Worm (Caenorhabditis elegans): ENCODE results near the gene end-3.

DNA sequence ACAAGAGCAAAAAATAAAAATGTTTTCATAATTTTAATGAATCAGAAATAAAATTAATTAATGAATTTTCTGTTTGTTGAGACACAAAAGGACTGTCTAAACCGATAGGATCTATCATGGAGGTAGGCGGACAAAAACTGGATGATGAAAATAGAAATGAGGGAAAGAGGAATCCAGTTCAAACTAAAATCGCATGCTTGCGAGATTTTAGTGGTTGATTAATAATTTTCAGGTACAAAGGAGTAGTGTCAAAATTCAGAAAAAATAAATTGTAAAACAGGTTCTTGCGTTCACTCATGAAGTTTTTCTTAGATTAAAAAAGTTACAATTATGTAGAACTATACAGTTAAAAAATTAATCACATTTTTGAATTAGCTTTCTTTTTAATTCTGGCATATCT lies 12.9 kb downstream of the end-3 start, which contains the start of gene T08G5.3:
- TF ChIP-seq lin-39 (tag; optimal IDR thresholded peaks at IDR 0.05) (no peak), hlh-11 (tag; optimal IDR thresholded peaks at IDR 0.05) (no peak), unc-39 (tag; optimal IDR thresholded peaks at IDR 0.05) (no peak), daf-16 (GFP tag; optimal IDR thresholded peaks at IDR 0.05) (no peak), daf-16 (tag; optimal IDR thresholded peaks at IDR 0.05) (no peak), F44E2.7 (GFP tag; IDR thresholded peaks at IDR 0.05) (no peak), fkh-10 (GFP tag; optimal IDR thresholded peaks at IDR 0.05) (no peak), Y5F2A.4 (GFP tag; optimal IDR thresholded peaks at IDR 0.05) (no peak), daf-12 (tag; optimal IDR thresholded peaks at IDR 0.05) (no peak)
